Worm (Caenorhabditis elegans) whole organism, late embryonic: Measurements from ENCODE around the gene B0303.14.

Source experiments
- C08G9.2 ChIP-seq: sonication (generic microtip); optimal IDR thresholded peaks from 2 replicates; lab custom pipeline; 2016; ENCODE audit warnings: mild to moderate bottlenecking, missing genetic modification characterization, moderate library complexity, missing compliant biosample characterization
- C38D4.7 ChIP-seq: fragments of 200-800 bp; sonication (Bioruptor generic); optimal IDR thresholded peaks from 2 replicates; lab custom pipeline; 2018; ENCODE audit warnings: mild to moderate bottlenecking, missing genetic modification characterization, moderate library complexity, missing compliant biosample characterization
- F13H6.1 ChIP-seq: sonication (generic microtip); optimal IDR thresholded peaks from 2 replicates; lab custom pipeline; 2016; ENCODE audit warnings: missing genetic modification characterization, missing compliant biosample characterization
- K02D7.2 ChIP-seq: sonication (generic microtip); optimal IDR thresholded peaks from 2 replicates; lab custom pipeline; 2017; ENCODE audit warnings: mild to moderate bottlenecking, missing genetic modification characterization, missing compliant biosample characterization
- K09A11.1 ChIP-seq: sonication (generic microtip); optimal IDR thresholded peaks from 2 replicates; lab custom pipeline; 2017; ENCODE audit warnings: antibody characterized with exemption, mild to moderate bottlenecking, missing genetic modification characterization, missing compliant biosample characterization; ENCODE audit not compliant: insufficient read depth
- ama-1 ChIP-seq: fragments of 150-350 bp; optimal IDR thresholded peaks from 2 replicates; lab custom pipeline; 2014
- ceh-19 ChIP-seq: fragments of 200-800 bp; sonication (Bioruptor generic); optimal IDR thresholded peaks from 2 replicates; lab custom pipeline; 2018; ENCODE audit warnings: mild to moderate bottlenecking, missing genetic modification characterization, missing compliant biosample characterization
- ceh-2 ChIP-seq: sonication (generic microtip); optimal IDR thresholded peaks from 2 replicates; lab custom pipeline; 2016; ENCODE audit warnings: missing genotype, missing genetic modification characterization, missing compliant biosample characterization
- ceh-24 ChIP-seq: sonication (generic microtip); optimal IDR thresholded peaks from 2 replicates; lab custom pipeline; 2016; ENCODE audit warnings: mild to moderate bottlenecking, missing genetic modification characterization, missing compliant biosample characterization
- ceh-34 ChIP-seq: sonication (generic microtip); optimal IDR thresholded peaks from 2 replicates; lab custom pipeline; 2016; ENCODE audit warnings: mild to moderate bottlenecking, missing genetic modification characterization, missing compliant biosample characterization
- ceh-45 ChIP-seq: fragments of 200-800 bp; sonication (Bioruptor generic); IDR thresholded peaks from 2 replicates; pipeline ENCODE4 v1.3.6; 2022; ENCODE audit warnings: missing genetic modification reagents, missing genetic modification characterization, missing compliant biosample characterization
- ceh-48 ChIP-seq: sonication (generic microtip); optimal IDR thresholded peaks from 2 replicates; lab custom pipeline; 2016; ENCODE audit warnings: missing genetic modification characterization, inconsistent platforms, missing compliant biosample characterization
- ceh-9 ChIP-seq: sonication (generic microtip); optimal IDR thresholded peaks from 2 replicates; lab custom pipeline; 2016; ENCODE audit warnings: mild to moderate bottlenecking, missing genetic modification characterization, inconsistent platforms, missing compliant biosample characterization
- che-1 ChIP-seq: sonication (generic microtip); optimal IDR thresholded peaks from 2 replicates; lab custom pipeline; 2016; ENCODE audit warnings: mild to moderate bottlenecking, missing genetic modification characterization, missing compliant biosample characterization
- dmd-4 ChIP-seq: sonication (generic microtip); optimal IDR thresholded peaks from 2 replicates; lab custom pipeline; 2016; ENCODE audit warnings: borderline replicate concordance, missing genetic modification characterization, missing compliant biosample characterization
- elt-4 ChIP-seq: sonication (generic microtip); optimal IDR thresholded peaks from 2 replicates; lab custom pipeline; 2016; ENCODE audit warnings: missing genetic modification characterization, missing compliant biosample characterization
- ets-4 ChIP-seq: sonication (generic microtip); optimal IDR thresholded peaks from 2 replicates; lab custom pipeline; 2016; ENCODE audit warnings: missing genetic modification characterization, missing compliant biosample characterization
- eyg-1 ChIP-seq: sonication (generic microtip); optimal IDR thresholded peaks from 2 replicates; lab custom pipeline; 2016; ENCODE audit warnings: missing genotype, missing genetic modification characterization, missing compliant biosample characterization
- fax-1 ChIP-seq: sonication (generic microtip); optimal IDR thresholded peaks from 2 replicates; lab custom pipeline; 2016; ENCODE audit warnings: missing genotype, missing genetic modification characterization, missing compliant biosample characterization
- hlh-13 ChIP-seq: fragments of 200-800 bp; sonication (Bioruptor generic); optimal IDR thresholded peaks from 2 replicates; lab custom pipeline; 2018; ENCODE audit warnings: mild to moderate bottlenecking, missing genetic modification characterization, missing compliant biosample characterization
- hlh-15 ChIP-seq: sonication (generic microtip); optimal IDR thresholded peaks from 2 replicates; lab custom pipeline; 2016; ENCODE audit warnings: missing genetic modification characterization, missing compliant biosample characterization
- hlh-6 ChIP-seq: sonication (generic microtip); optimal IDR thresholded peaks from 2 replicates; lab custom pipeline; 2016; ENCODE audit warnings: missing genotype, missing genetic modification characterization, missing compliant biosample characterization
- hlh-8 ChIP-seq: sonication (generic microtip); optimal IDR thresholded peaks from 2 replicates; lab custom pipeline; 2016; ENCODE audit warnings: missing genotype, missing genetic modification characterization, missing compliant biosample characterization
- lim-6 ChIP-seq: sonication (generic microtip); optimal IDR thresholded peaks from 2 replicates; lab custom pipeline; 2016; ENCODE audit warnings: missing genetic modification characterization, missing compliant biosample characterization
- madf-2 ChIP-seq: sonication (generic microtip); optimal IDR thresholded peaks from 2 replicates; lab custom pipeline; 2017; ENCODE audit warnings: missing genetic modification characterization, missing compliant biosample characterization
- mec-3 ChIP-seq: sonication (generic microtip); optimal IDR thresholded peaks from 2 replicates; lab custom pipeline; 2016; ENCODE audit warnings: borderline replicate concordance, missing genetic modification characterization, missing compliant biosample characterization
- nhr-232 ChIP-seq: sonication (generic microtip); optimal IDR thresholded peaks from 2 replicates; lab custom pipeline; 2016; ENCODE audit warnings: missing genetic modification characterization, missing compliant biosample characterization
- ref-2 ChIP-seq: sonication (generic microtip); optimal IDR thresholded peaks from 2 replicates; lab custom pipeline; 2016; ENCODE audit warnings: missing genetic modification characterization, missing compliant biosample characterization
- rnt-1 ChIP-seq: sonication (generic microtip); optimal IDR thresholded peaks from 2 replicates; lab custom pipeline; 2016; ENCODE audit warnings: missing genetic modification characterization, missing compliant biosample characterization
- sdc-2 ChIP-seq: sonication (generic microtip); optimal IDR thresholded peaks from 2 replicates; lab custom pipeline; 2016; ENCODE audit warnings: missing genotype, missing genetic modification characterization, missing compliant biosample characterization
- sox-4 ChIP-seq: sonication (generic microtip); optimal IDR thresholded peaks from 2 replicates; lab custom pipeline; 2017; ENCODE audit warnings: mild to moderate bottlenecking, missing genetic modification characterization, inconsistent platforms, missing compliant biosample characterization
- ttx-3 ChIP-seq: sonication (generic microtip); optimal IDR thresholded peaks from 2 replicates; lab custom pipeline; 2016; ENCODE audit warnings: missing genetic modification reagents, missing genetic modification characterization, missing compliant biosample characterization
- unc-55 ChIP-seq: sonication (generic microtip); optimal IDR thresholded peaks from 2 replicates; lab custom pipeline; 2017; ENCODE audit warnings: missing biosample characterization, missing genetic modification reagents, missing genetic modification characterization

The B0303.14 gene

ce11 chrIII:8716084-8716483 is at the start of gene B0303.14:
Gene B0303.14, minus strand, starts transcription at chrIII:8716184.
- TF ChIP-seq che-1 (tag; lab: Kevin White, UChicago) (no peak), sdc-2 (tag; lab: Kevin White, UChicago) (no peak), C08G9.2 (tag; lab: Kevin White, UChicago) (no peak), ets-4 (tag; lab: Kevin White, UChicago) (no peak), ref-2 (no peak), hlh-13 (no peak), ceh-9 (tag; lab: Kevin White, UChicago) (no peak), F13H6.1 (tag; lab: Kevin White, UChicago) (no peak), nhr-232 (no peak), K02D7.2 (tag; lab: Kevin White, UChicago) (no peak), ceh-45 (GFP tag; lab: Robert Waterston, UW) (no peak), ttx-3 (tag; lab: Kevin White, UChicago) (no peak), elt-4 (no peak), ceh-34 (tag; lab: Kevin White, UChicago) (no peak), fax-1 (tag; lab: Kevin White, UChicago) (no peak), ceh-19 (no peak), mec-3 (tag; lab: Kevin White, UChicago) (no peak), K09A11.1 (tag; lab: Kevin White, UChicago) (no peak), lim-6 (tag; lab: Kevin White, UChicago) (no peak)

ce11 chrIII:8765030-8765429 is 49.0 kb upstream of the B0303.14 start:
- peak; percentile 71 for TF ChIP-seq hlh-8 (tag; lab: Kevin White, UChicago)
- no peak for TF ChIP-seq eyg-1 (tag; lab: Kevin White, UChicago)

ce11 chrIII:8763111-8763510 is 47.1 kb upstream of the B0303.14 start:
- TF ChIP-seq elt-4 (no peak), sox-4 (no peak), ceh-2 (tag; lab: Kevin White, UChicago) (no peak), dmd-4 (tag; lab: Kevin White, UChicago) (no peak), hlh-15 (tag; lab: Kevin White, UChicago) (no peak), C38D4.7 (no peak), hlh-6 (tag; lab: Kevin White, UChicago) (no peak)

ce11 chrIII:8762016-8762415 is 46.0 kb upstream of the B0303.14 start:
- TF ChIP-seq ceh-34 (tag; lab: Kevin White, UChicago): no peak
- TF ChIP-seq ceh-48 (tag; lab: Kevin White, UChicago): no peak
- no peak for TF ChIP-seq ceh-45 (GFP tag; lab: Robert Waterston, UW)
- TF ChIP-seq ama-1: no peak
- TF ChIP-seq fax-1 (tag; lab: Kevin White, UChicago): no peak
- no peak for TF ChIP-seq ets-4 (tag; lab: Kevin White, UChicago)
- no peak for TF ChIP-seq rnt-1 (tag; lab: Kevin White, UChicago)
- TF ChIP-seq ceh-9 (tag; lab: Kevin White, UChicago): no peak
- no peak for TF ChIP-seq sox-4
- TF ChIP-seq elt-4: no peak
- no peak for TF ChIP-seq ceh-24 (tag; lab: Kevin White, UChicago)
- no peak for TF ChIP-seq unc-55 (GFP tag; lab: Kevin White, UChicago)

ce11 chrIII:8761040-8761654 is 45.2 kb upstream of the B0303.14 start, which contains the start of gene aak-1:
Gene aak-1, minus strand, starts transcription at chrIII:8761090.
- TF ChIP-seq hlh-8 (tag; lab: Kevin White, UChicago): peak; percentile 14
- TF ChIP-seq madf-2: no peak
- TF ChIP-seq nhr-232: no peak
